Fruit fly (Drosophila melanogaster) ovary, adult (tissue): Measurements from ENCODE around the gene CG8620.

Source experiments
- CG17801 ChIP-seq: fragments of 200-800 bp; optimal IDR thresholded peaks from 2 replicates; lab custom pipeline; 2019; ENCODE audit warnings: missing biosample characterization, mild to moderate bottlenecking, missing genetic modification characterization, moderate library complexity; ENCODE audit not compliant: partially characterized antibody

CG8620 gene

DNA sequence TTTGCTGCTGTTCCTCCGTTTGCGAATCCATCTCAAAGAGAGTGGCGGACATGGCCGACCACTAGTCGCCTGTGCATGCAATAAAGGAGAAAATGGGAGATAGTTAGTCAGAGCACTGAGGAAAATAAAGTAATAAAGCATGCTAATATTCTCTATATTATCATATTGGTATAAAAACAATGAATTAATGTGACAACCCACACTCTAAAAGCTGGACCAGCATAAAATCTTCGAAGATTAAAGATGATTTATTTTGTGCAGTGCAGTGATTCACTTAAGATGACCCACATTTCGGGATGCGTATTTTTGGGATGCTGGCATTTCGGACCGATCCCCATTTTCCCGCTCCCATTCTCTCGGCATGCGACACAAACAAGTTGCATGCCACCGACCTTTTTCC lies 10.1 kb upstream of the CG8620 start:
- no peak for TF ChIP-seq CG17801 (GFP tag; lab: Kevin White, UChicago)

DNA sequence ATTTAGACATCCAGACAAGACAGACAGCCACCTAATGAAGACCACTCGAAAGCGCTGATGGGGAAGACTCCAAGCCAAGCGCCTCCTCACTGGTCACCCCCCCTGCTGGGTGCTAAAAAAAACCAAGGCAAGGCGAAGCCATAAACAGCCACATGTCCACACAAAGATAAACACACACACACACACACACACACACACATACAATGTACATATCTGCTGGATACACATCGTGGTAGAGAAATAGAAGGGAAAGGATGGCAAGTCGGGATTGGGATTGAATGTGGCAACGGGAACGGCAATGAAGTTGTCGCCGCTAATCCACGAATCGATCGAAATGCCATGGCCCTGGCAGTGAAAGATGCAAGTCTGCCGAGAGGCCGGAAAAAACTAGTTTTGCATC lies 8.5 kb upstream of the CG8620 start:
- no peak for TF ChIP-seq CG17801 (GFP tag; lab: Kevin White, UChicago)

DNA sequence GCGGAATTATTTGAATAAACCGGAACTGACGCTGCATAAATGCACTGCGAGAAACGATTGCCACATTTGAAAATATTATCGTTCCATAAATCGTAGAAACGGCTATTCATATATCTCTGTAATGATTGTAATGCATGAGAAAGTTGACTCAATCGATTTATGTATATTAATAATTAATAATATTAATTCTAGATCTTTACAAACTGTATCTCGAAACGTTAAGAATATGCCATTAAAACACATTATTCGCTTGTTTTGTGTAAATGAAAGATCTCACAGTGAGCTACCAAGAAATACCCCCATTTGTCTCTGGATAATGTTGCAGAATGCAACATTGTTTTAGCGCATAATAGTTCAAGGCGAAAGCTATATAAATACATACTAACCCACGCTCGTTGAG lies 8.1 kb upstream of the CG8620 start:
- no peak for TF ChIP-seq CG17801 (GFP tag; lab: Kevin White, UChicago)

DNA sequence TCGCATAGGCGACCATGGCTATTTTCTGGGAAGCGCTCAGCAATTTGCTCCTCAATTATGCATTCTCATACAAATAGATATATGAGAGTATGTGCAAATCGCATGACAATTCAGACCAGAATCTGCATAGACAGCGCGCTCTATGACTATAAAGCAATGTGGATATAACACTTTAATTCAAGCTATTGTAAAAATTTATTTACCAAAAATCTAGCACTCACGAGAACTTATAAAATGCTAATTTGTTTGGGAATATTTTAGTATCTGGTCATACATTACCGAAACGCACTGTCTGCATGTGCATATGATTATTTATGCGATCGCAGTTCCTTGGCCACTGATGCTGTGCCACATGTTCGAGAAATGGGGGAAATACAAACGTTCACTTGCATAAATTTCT lies 7.0 kb upstream of the CG8620 start:
- TF ChIP-seq CG17801 (GFP tag; lab: Kevin White, UChicago), result no peak

DNA sequence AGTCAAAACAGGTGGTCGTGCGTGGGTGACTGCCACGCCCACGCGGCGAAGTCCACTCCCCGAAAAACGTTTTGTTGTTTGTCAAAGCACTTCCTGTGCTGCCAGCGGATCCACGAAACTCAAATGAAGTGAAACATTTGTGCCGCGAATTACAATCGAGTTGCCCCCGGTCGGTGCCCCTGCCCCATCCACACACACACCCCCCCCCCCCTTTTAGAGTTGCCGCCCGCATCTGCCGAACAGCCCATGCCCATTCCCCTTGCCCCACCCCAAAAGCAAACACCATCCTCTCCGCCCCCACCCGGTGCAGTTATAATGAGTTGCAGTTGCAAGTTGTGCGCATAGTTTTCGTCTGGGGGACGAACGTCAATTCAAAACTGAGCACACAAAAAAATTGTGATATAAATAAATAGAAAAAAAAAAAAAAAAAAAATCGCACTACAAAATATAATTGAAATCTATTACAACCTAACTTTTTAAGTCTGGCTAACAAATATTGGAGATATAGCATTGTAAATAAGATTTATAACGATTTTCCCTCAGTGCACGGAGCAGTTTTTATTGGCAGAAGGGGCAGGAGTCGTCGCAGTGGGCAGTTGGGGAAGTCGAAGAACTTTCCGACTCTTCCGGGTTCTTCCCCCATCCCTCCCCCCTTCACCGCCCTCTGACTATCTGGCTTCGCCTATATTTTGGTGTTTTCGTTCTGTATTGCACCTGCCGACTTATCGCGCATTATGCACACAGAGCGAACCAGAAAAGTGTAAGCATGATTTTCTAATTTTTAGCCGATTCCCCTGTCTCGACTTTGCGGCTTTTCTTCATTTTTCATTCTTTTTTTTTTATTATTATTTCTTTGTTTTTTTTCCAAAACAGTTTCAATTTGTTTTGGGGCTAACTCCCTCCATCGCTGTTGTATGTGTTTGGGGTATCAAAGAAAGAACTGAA lies 6.1 kb upstream of the CG8620 start:
- no peak for TF ChIP-seq CG17801 (GFP tag; lab: Kevin White, UChicago)

DNA sequence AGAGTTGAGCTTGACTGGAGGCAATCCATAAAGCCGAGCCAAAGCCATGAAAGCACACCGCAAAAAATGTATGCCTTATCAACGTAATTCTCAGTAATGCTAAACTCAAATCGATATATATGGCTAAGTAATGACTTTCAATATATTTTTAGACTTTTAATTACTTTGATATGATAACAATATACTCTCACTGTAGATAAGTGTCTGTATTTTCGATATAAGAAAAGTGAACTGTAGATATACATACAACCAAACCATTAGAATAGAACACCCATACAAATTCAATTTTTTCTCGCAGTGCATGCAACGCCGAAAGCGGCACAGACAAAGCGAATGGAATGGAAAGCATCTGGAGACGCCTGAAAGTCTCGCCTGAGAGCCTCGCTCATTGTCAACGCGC lies 4.3 kb upstream of the CG8620 start:
- TF ChIP-seq CG17801 (GFP tag; lab: Kevin White, UChicago), result no peak

DNA sequence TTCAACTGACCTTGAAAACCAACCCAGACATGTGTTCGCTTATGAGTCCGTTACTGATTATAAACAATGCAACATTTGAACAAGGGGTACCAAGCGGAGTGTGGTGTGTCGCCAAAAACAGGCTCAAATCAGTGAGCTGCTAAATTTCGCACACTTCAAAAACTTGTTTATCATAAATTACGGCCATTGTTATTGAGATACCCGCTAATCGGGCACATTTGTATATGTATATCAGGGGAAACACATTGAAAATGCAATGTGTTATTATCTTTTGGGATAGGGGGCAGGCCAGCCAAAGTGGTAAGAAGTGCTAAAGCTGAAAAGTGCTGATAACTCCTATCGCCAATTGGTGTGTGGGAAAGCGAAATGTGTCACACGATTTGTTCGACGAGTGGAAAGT lies 3.6 kb upstream of the CG8620 start:
- TF ChIP-seq CG17801 (GFP tag; lab: Kevin White, UChicago), result no peak

DNA sequence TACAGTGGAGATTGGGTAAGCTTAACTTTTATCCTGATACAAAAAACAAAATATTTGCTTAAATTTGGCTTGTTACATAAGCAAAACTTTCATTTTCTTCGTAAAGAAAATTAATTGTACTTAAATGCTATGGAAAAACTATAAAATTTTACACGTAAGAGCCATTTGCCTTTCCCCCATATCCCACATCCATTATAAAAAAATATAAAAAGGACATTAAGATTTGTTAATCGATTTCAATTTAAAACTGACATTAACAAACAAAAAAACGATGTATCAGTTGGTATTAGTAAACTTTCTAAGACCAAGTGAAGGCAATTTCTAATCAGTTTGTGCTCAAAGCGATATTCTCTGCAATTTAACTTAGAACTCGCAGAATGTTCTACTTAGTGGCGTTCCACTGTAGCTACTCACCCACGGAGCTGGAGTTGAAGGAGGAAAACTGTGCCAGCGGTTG lies 2.3 kb upstream of the CG8620 start:
- TF ChIP-seq CG17801 (GFP tag; lab: Kevin White, UChicago), result no peak

DNA sequence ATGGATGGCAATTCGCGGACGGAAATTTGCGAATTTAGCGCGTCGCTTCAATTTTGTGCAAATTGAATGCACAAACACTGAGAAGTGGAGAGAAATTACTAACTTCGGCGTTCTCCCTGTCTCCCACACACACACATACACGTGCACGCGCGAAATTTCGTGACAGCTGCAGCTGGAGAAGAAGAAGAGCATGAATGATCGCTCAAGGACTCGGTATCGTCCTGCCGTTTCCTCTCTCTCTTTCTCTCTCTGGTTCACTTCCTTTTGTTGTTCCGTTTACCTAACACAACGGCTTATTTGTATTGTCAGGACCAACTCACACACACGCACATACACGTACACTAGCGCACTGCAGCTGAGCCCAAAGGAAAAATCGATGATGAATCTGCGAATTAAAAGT lies 1.7 kb upstream of the CG8620 start:
- no peak for TF ChIP-seq CG17801 (GFP tag; lab: Kevin White, UChicago)

DNA sequence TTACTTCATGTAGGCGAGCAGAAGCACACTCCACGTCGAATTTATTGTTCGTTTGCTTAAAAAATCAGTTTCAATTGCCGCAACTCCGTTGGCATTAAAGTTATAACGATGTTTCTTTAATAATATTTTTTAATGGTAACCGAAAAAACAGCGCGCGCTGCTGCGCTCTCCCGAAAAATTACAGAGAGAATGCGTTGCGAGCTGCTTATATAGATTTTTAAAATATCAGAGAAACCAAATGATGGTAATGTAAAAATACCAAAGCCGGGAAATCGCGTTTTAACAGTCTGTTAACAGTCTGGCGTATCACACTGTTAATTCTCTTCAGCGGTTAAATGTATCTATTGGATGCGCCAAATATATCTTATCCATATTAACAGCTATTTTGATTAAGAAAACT lies 1.0 kb upstream of the CG8620 start, which contains the start of gene corn:
TSS of gene corn (minus strand) at position 184 of the 400 bp plus-strand sequence.
- TF ChIP-seq CG17801 (GFP tag; lab: Kevin White, UChicago), result no peak

DNA sequence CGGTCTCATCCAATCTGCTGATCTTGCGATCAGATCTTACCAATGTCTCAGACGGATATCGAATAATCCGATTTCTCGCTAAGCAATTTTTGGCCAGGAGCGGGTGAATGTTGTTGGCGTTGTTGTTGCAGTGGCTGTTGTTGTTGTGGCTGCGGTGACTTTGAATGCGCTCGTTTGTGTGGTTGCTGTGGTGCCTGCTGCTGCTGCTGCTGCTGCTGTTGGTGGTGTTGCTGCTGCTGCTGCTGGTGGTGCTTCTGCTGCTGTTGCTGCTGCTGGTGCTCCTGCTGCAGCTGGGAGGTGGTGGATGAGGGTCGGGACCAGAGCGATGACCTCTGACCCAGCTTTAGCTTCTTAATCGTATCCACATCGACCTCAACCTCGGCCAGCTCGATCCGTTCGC lies 3.4 kb downstream of the CG8620 start:
- TF ChIP-seq CG17801 (GFP tag; lab: Kevin White, UChicago), result no peak

DNA sequence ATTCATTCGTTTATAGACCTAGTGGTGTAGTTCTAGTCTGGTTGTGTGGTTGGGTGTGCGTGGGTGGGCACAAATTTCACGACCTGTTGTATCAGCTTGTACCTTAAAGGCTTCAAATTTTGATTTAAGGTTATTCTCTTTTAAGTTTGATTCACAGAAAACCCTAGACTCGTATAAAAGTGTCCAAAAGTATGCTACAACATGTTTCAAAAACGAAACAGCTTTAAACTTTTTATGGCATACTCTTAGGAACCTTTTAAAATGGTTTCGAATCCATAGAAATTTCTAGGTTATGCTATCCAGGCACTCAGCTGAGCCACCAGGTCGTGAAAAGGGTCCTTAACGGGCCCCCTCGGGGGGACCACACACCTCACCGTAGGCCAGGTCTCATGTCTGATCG lies 4.0 kb downstream of the CG8620 start:
- TF ChIP-seq CG17801 (GFP tag; lab: Kevin White, UChicago), result no peak

DNA sequence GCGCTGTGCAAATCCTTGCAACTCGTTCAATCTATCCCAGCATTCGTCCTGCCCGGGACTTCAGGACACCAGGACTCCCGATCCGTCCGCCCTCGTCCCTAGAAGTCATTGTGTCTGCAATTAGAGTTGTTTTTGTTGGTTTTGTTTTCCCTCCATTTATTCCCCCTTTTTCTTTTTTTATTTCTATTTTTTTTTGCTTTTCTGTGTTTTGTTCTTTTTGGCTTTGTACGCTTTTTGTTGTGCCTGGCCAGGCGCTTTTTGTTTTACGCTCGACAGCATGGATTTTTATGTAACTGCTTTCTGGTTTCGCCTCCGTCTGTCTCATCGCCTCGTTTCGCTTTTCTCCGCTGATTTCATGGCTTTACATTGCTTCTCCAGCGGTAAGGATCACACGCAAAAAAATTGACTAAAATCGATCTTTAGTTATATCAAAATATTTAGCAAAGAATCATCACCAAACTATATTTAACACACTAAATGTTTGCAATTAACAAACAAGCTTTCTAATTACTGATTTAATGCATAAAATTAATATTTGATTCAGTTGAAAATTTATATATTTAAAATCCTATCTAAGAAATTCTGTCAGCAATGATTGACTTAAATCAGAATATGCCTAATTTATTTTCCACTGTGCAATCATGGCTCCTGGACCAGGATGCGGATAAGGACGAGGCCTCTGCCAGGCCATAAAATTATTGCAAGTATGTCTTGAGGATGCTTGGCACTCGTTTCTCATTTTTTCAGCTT lies 27.0 kb downstream of the CG8620 start:
- TF ChIP-seq CG17801 (GFP tag; lab: Kevin White, UChicago), result no peak

DNA sequence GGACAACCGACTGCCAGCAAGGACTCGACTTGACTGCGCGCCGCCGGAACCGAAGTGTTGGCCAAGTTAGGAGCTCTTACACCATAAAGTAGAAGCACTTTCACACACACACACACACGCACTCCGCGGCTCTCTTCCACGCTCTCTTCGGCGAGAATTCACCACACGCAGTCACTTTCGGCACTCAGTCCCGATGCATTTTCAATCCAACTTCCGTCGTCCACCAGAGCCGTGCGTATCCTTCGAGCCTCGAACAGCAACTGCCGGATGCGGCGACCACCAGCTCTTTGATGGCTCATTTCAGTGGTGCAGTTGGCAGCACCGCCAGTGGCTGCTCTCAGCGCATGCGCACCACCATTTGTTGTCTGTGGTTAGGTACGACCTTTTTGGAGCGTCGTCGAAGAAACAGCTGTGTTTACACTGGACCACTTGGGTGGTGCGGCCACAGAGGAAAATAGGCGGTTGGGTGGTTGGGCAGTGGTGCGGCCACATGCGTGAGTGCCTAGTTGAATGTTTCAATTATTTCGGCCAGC lies 31.8 kb downstream of the CG8620 start, which contains the start of gene Dscam2:
TSS of gene Dscam2 (minus strand) at position 264 of the 533 bp plus-strand sequence.
- TF ChIP-seq CG17801 (GFP tag; lab: Kevin White, UChicago), result no peak

DNA sequence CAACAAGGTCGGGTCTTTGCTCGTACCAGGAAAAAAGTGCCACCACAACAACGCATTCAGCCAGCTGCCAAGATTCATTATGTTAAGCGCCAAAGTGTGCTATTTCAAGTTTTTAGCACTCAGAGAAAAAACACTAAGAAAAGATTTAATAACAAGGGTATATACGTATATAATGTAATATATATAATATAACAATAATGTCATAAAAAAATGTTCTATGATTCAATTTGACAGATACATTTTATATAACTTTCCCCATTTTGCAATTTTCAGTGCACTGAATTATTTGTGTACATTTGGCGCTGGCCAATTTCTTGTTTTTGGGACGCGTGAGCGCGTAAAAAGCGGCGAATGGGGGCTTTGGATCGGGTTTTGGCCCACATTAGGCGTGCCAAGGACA lies 32.6 kb downstream of the CG8620 start:
- TF ChIP-seq CG17801 (GFP tag; lab: Kevin White, UChicago), result no peak
